Worm (Caenorhabditis elegans) whole organism, L3 larva: ENCODE measurements around the gene tmed-1.

Source experiments
- ceh-82 ChIP-seq: fragments of 150-350 bp; optimal IDR thresholded peaks from 2 replicates; lab custom pipeline; 2014; ENCODE audit warnings: missing biosample characterization, missing genetic modification characterization
- fos-1 ChIP-seq: fragments of 150-350 bp; optimal IDR thresholded peaks from 2 replicates; lab custom pipeline; 2014; ENCODE audit warnings: missing biosample characterization, missing genetic modification characterization
- lin-39 ChIP-seq: fragments of 150-350 bp; optimal IDR thresholded peaks from 2 replicates; lab custom pipeline; 2018; ENCODE audit warnings: missing biosample characterization, missing genetic modification reagents, missing genetic modification characterization
- mdl-1 ChIP-seq: fragments of 150-350 bp; optimal IDR thresholded peaks from 2 replicates; lab custom pipeline; 2014; ENCODE audit warnings: missing biosample characterization, missing genetic modification characterization

DNA sequence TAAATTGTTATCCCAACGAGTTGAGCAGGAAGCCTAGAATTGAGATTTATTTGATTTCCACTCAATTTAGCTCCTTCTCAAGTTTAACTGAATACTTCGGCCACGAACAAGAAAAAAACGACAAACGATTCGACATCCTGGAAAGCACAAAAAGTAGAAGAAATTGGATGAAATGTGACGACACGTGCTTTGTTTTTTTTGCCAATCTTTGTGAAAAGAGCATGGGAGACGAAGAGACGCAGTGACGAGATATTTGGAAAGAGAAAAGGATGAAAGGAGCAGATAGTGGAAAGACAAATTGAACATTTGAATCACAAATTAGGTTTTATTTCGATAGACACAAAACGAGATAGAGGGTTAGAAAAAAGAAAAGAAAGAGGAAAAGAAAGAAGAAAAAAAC, 36.5 kb upstream of the tmed-1 start:
- TF ChIP-seq fos-1 (tag; lab: Kevin White, UChicago), result no peak
- TF ChIP-seq lin-39 (tag; lab: Kevin White, UChicago), result no peak
- no peak for TF ChIP-seq ceh-82 (tag; lab: Kevin White, UChicago)
- no peak for TF ChIP-seq mdl-1
